Fruit fly (Drosophila melanogaster) whole organism, embryonic: ENCODE data around the gene CG13978.

Experiments used
- C15 ChIP-seq: fragments of 200-800 bp; sonication (Bioruptor generic); IDR thresholded peaks from 3 replicates; pipeline ENCODE4 v1.3.6; 2022; ENCODE audit warnings: missing biosample characterization, missing genetic modification characterization
- CG11093 ChIP-seq: fragments of 200-800 bp; sonication (Bioruptor generic); IDR thresholded peaks from 3 replicates; pipeline ENCODE4 v1.3.6; 2022; ENCODE audit warnings: missing biosample characterization, missing genetic modification characterization
- CG11456 ChIP-seq: fragments of 200-800 bp; sonication (Bioruptor generic); IDR thresholded peaks from 3 replicates; pipeline ENCODE4 v1.3.6; 2022; ENCODE audit warnings: missing biosample characterization, missing genetic modification characterization
- CG12155 ChIP-seq: fragments of 200-800 bp; sonication (Bioruptor generic); optimal IDR thresholded peaks from 3 replicates; lab custom pipeline; 2016; ENCODE audit warnings: missing biosample characterization, missing genetic modification characterization
- CG13123 ChIP-seq: fragments of 200-800 bp; sonication (Bioruptor generic); optimal IDR thresholded peaks from 2 replicates; lab custom pipeline; 2016; ENCODE audit warnings: missing biosample characterization, missing genetic modification characterization
- CG13296 ChIP-seq: fragments of 200-800 bp; sonication (Bioruptor generic); optimal IDR thresholded peaks from 3 replicates; lab custom pipeline; 2018; ENCODE audit warnings: missing biosample characterization, mild to moderate bottlenecking, missing genetic modification characterization
- CG15073 ChIP-seq: fragments of 200-800 bp; sonication (Bioruptor generic); optimal IDR thresholded peaks from 2 replicates; lab custom pipeline; 2016; ENCODE audit warnings: missing biosample characterization, missing genetic modification characterization
- CG1529 ChIP-seq: fragments of 200-800 bp; sonication (Bioruptor generic); optimal IDR thresholded peaks from 3 replicates; lab custom pipeline; 2018; ENCODE audit warnings: missing biosample characterization, missing genetic modification characterization
- CG15514 ChIP-seq: fragments of 200-800 bp; sonication (Bioruptor generic); optimal IDR thresholded peaks from 3 replicates; lab custom pipeline; 2017; ENCODE audit warnings: missing biosample characterization, missing genetic modification characterization, mild to moderate bottlenecking, moderate library complexity, missing genetic modification reagents
- CG1647 ChIP-seq: fragments of 200-800 bp; sonication (Bioruptor generic); optimal IDR thresholded peaks from 3 replicates; lab custom pipeline; 2016; ENCODE audit warnings: missing biosample characterization, missing genetic modification characterization
- CG17568 ChIP-seq: fragments of 200-800 bp; sonication (Bioruptor generic); optimal IDR thresholded peaks from 2 replicates; lab custom pipeline; 2018; ENCODE audit warnings: missing biosample characterization, mild to moderate bottlenecking, missing genetic modification characterization, moderate library complexity
- CG17912 ChIP-seq: fragments of 200-800 bp; sonication (Bioruptor generic); optimal IDR thresholded peaks from 2 replicates; lab custom pipeline; 2018; ENCODE audit warnings: missing biosample characterization, mild to moderate bottlenecking, missing genetic modification characterization
- CG18262 ChIP-seq: fragments of 200-800 bp; optimal IDR thresholded peaks from 3 replicates; lab custom pipeline; 2019; ENCODE audit warnings: missing biosample characterization, mild to moderate bottlenecking, missing genetic modification characterization, moderate library complexity
- CG2120 ChIP-seq: fragments of 200-800 bp; sonication (Bioruptor generic); optimal IDR thresholded peaks from 3 replicates; lab custom pipeline; 2016; ENCODE audit warnings: missing biosample characterization, missing genetic modification characterization
- CG2129 ChIP-seq: fragments of 200-800 bp; sonication (Bioruptor generic); IDR thresholded peaks from 2 replicates; pipeline ENCODE4 v1.3.6; 2022; ENCODE audit warnings: missing biosample characterization, missing genetic modification characterization; ENCODE audit not compliant: partially characterized antibody
- CG2712 ChIP-seq: fragments of 200-800 bp; optimal IDR thresholded peaks from 3 replicates; lab custom pipeline; 2019; ENCODE audit warnings: missing biosample characterization, mild to moderate bottlenecking, missing genetic modification characterization, moderate library complexity
- CG2889 ChIP-seq: fragments of 200-800 bp; sonication (Bioruptor generic); IDR thresholded peaks from 3 replicates; pipeline ENCODE4 v1.3.6; 2022; ENCODE audit warnings: missing biosample characterization, missing genetic modification characterization
- CG31224 ChIP-seq: fragments of 200-800 bp; sonication (Bioruptor generic); IDR thresholded peaks from 2 replicates; pipeline ENCODE4 v1.3.6; 2022; ENCODE audit warnings: missing biosample characterization, missing genetic modification characterization
- CG32767 ChIP-seq: fragments of 200-800 bp; sonication (Bioruptor generic); IDR thresholded peaks from 2 replicates; pipeline ENCODE4 v1.3.6; 2022; ENCODE audit warnings: missing biosample characterization, missing genetic modification characterization
- CG3726 ChIP-seq: fragments of 200-800 bp; sonication (Bioruptor generic); IDR thresholded peaks from 3 replicates; pipeline ENCODE4, ENCODE4 v1.3.6; 2022; ENCODE audit warnings: missing biosample characterization, missing genetic modification characterization
- CG7357 ChIP-seq: fragments of 200-800 bp; sonication (Bioruptor generic); IDR thresholded peaks from 3 replicates; pipeline ENCODE4 v1.3.6; 2022; ENCODE audit warnings: missing biosample characterization, missing genetic modification characterization
- CG7745 ChIP-seq: fragments of 200-800 bp; sonication (Bioruptor generic); optimal IDR thresholded peaks from 2 replicates; lab custom pipeline; 2018; ENCODE audit warnings: missing biosample characterization, mild to moderate bottlenecking, missing genetic modification characterization, moderate library complexity
- CG8478 ChIP-seq: fragments of >200 bp; optimal IDR thresholded peaks from 2 replicates; lab custom pipeline; 2018
- CG8944 ChIP-seq: fragments of 200-800 bp; sonication (Bioruptor generic); optimal IDR thresholded peaks from 3 replicates; lab custom pipeline; 2016; ENCODE audit warnings: missing biosample characterization, missing genetic modification characterization
- Chrac-16 ChIP-seq: fragments of 200-800 bp; sonication (Bioruptor generic); optimal IDR thresholded peaks from 3 replicates; lab custom pipeline; 2016; ENCODE audit warnings: missing biosample characterization, missing genetic modification characterization
- E2f1 ChIP-seq: fragments of 200-800 bp; sonication (Bioruptor generic); IDR thresholded peaks from 2 replicates; pipeline ENCODE4 v1.3.6; 2022; ENCODE audit warnings: missing biosample characterization, missing genetic modification characterization
- ERR ChIP-seq: fragments of 200-800 bp; sonication (Bioruptor generic); optimal IDR thresholded peaks from 2 replicates; lab custom pipeline; 2016; ENCODE audit warnings: missing biosample characterization, missing genetic modification characterization
- Elba2 ChIP-seq: fragments of 200-800 bp; sonication (Bioruptor generic); optimal IDR thresholded peaks from 3 replicates; lab custom pipeline; 2016; ENCODE audit warnings: missing biosample characterization, missing genetic modification characterization
- GATAe ChIP-seq: fragments of 200-800 bp; sonication (Bioruptor generic); conservative IDR thresholded peaks from 2 replicates; pipeline ENCODE4 v1.3.6; 2022; ENCODE audit warnings: missing biosample characterization, missing genetic modification characterization
- Gug ChIP-seq: fragments of 200-800 bp; sonication (Bioruptor generic); IDR thresholded peaks from 4 replicates; pipeline ENCODE4 v1.3.6; 2022; ENCODE audit warnings: missing biosample characterization, missing genetic modification characterization
- Hand ChIP-seq: fragments of 200-800 bp; sonication (Bioruptor generic); optimal IDR thresholded peaks from 2 replicates; lab custom pipeline; 2017; ENCODE audit warnings: mild to moderate bottlenecking, missing biosample characterization, missing genetic modification reagents, missing genetic modification characterization
- Hr39 ChIP-seq: fragments of >200 bp; optimal IDR thresholded peaks from 2 replicates; lab custom pipeline; 2017
- Hr78 ChIP-seq, 2 experiments: fragments of 200-800 bp in 1 of 2; fragments of >200 bp in 1 of 2; sonication (Bioruptor generic) in 1 of 2; optimal IDR thresholded peaks; 2 replicates each; lab custom pipeline; 2017 to 2019; ENCODE audit warnings: missing biosample characterization in 2 of 2, missing genetic modification characterization in 2 of 2, mild to moderate bottlenecking in 1 of 2, moderate library complexity in 1 of 2
- Kr ChIP-seq: fragments of 200-800 bp; sonication (Bioruptor generic); optimal IDR thresholded peaks from 2 replicates; lab custom pipeline; 2017; ENCODE audit warnings: missing biosample characterization, mild to moderate bottlenecking, missing genetic modification characterization
- MBD-R2 ChIP-seq: fragments of 200-800 bp; sonication (Bioruptor generic); IDR thresholded peaks from 2 replicates; pipeline ENCODE4 v1.3.6; 2022; ENCODE audit warnings: missing biosample characterization, missing genetic modification characterization
- Mes4 ChIP-seq: fragments of 200-800 bp; sonication (Bioruptor generic); optimal IDR thresholded peaks from 2 replicates; lab custom pipeline; 2016; ENCODE audit warnings: missing biosample characterization, missing genetic modification characterization
- Myb ChIP-seq: fragments of 200-800 bp; sonication (Bioruptor generic); optimal IDR thresholded peaks from 2 replicates; lab custom pipeline; 2016; ENCODE audit warnings: missing biosample characterization, missing genetic modification characterization
- NK7.1 ChIP-seq: fragments of 200-800 bp; sonication (Bioruptor generic); optimal IDR thresholded peaks from 3 replicates; lab custom pipeline; 2016; ENCODE audit warnings: missing biosample characterization, missing genetic modification characterization
- Opbp ChIP-seq: fragments of 200-800 bp; sonication (Bioruptor generic); IDR thresholded peaks from 3 replicates; pipeline ENCODE4 v1.3.6; 2022; ENCODE audit warnings: missing biosample characterization, missing genetic modification characterization; ENCODE audit not compliant: partially characterized antibody
- Ravus ChIP-seq: fragments of 200-800 bp; sonication (Bioruptor generic); IDR thresholded peaks from 2 replicates; pipeline ENCODE4 v1.3.6; 2022; ENCODE audit warnings: missing biosample characterization, missing genetic modification characterization
- Sin3A ChIP-seq: fragments of >200 bp; optimal IDR thresholded peaks from 2 replicates; lab custom pipeline; 2018
- Vsx1 ChIP-seq: fragments of 200-800 bp; sonication (Bioruptor generic); optimal IDR thresholded peaks from 2 replicates; lab custom pipeline; 2017; ENCODE audit warnings: missing biosample characterization, mild to moderate bottlenecking, missing genetic modification characterization, missing genetic modification reagents
- chm ChIP-seq: fragments of 200-800 bp; sonication (Bioruptor generic); IDR thresholded peaks from 2 replicates; pipeline ENCODE4 v1.3.6; 2022; ENCODE audit warnings: missing biosample characterization, missing genetic modification characterization
- chn ChIP-seq: fragments of 200-800 bp; sonication (Bioruptor generic); optimal IDR thresholded peaks from 2 replicates; lab custom pipeline; 2016; ENCODE audit warnings: missing biosample characterization, missing genetic modification characterization
- croc ChIP-seq: fragments of 200-800 bp; sonication (Bioruptor generic); conservative IDR thresholded peaks from 3 replicates; pipeline ENCODE4 v1.3.6; 2022; ENCODE audit warnings: missing biosample characterization, missing genetic modification characterization
- ems ChIP-seq: fragments of 200-800 bp; sonication (Bioruptor generic); optimal IDR thresholded peaks from 3 replicates; lab custom pipeline; 2016; ENCODE audit warnings: missing biosample characterization, missing genetic modification characterization
- fd102C ChIP-seq: fragments of 200-800 bp; sonication (Bioruptor generic); optimal IDR thresholded peaks from 2 replicates; lab custom pipeline; 2018; ENCODE audit warnings: missing biosample characterization, mild to moderate bottlenecking, missing genetic modification characterization, moderate library complexity
- fru ChIP-seq: fragments of >200 bp; optimal IDR thresholded peaks from 2 replicates; lab custom pipeline; 2017
- hb ChIP-seq: fragments of 200-800 bp; sonication (Bioruptor generic); IDR thresholded peaks from 3 replicates; pipeline ENCODE4 v1.3.6; 2022; ENCODE audit warnings: missing biosample characterization, missing genetic modification characterization; ENCODE audit not compliant: partially characterized antibody
- mld ChIP-seq: fragments of 200-800 bp; sonication (Bioruptor generic); IDR thresholded peaks from 3 replicates; pipeline ENCODE4 v1.3.6; 2022; ENCODE audit warnings: missing biosample characterization, missing genetic modification characterization; ENCODE audit not compliant: partially characterized antibody
- schlank ChIP-seq: fragments of 200-800 bp; sonication (Bioruptor generic); optimal IDR thresholded peaks from 2 replicates; lab custom pipeline; 2018; ENCODE audit warnings: missing biosample characterization, mild to moderate bottlenecking, missing genetic modification characterization
- slou ChIP-seq: fragments of 200-800 bp; sonication (Bioruptor generic); optimal IDR thresholded peaks from 3 replicates; lab custom pipeline; 2016; ENCODE audit warnings: missing biosample characterization, missing genetic modification characterization
- zen2 ChIP-seq: fragments of 200-800 bp; sonication (Bioruptor generic); IDR thresholded peaks from 3 replicates; pipeline ENCODE4 v1.3.6; 2022; ENCODE audit warnings: missing biosample characterization, missing genetic modification characterization; ENCODE audit not compliant: partially characterized antibody

The CG13978 gene

DNA sequence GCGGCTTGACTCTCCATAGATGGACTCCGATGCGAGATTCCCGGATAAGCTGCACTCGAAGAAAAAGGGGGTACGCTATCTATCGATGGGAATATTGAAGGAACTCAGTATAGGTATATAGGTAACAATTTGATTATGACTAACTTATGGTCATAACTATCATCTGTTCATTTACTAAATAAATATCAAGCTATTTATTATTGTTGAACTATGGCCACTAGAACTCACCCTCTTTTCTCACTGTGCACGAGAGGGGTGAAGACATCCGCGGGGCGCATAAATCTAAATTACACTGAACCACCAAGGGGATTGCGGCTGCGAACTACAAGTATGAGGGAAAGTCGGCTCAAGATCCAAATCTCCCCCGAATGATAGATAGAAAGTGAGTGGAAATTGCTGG, 23.4 kb upstream of the CG13978 start, which contains the start of gene CG44290 (continued):
- TF ChIP-seq Gug (GFP tag; lab: Robert Waterston, UW) (0 out of 4 replicates have a peak, but pooled peaks have one; percentile 4), CG15073 (GFP tag; lab: Kevin White, UChicago) (no peak), Elba2 (GFP tag; lab: Kevin White, UChicago) (no peak), C15 (GFP tag; lab: Robert Waterston, UW) (no peak), fru (lab: Kevin White, UChicago) (no peak), CG12155 (GFP tag; lab: Kevin White, UChicago) (no peak), Hr78 (GFP tag; optimal IDR thresholded peaks at IDR 0.05; lab: Kevin White, UChicago) (no peak), chm (peak; percentile 62; the same call in 1 of the 2 replicates), CG3726 (GFP tag; lab: Robert Waterston, UW) (no peak), CG2129 (GFP tag; lab: Robert Waterston, UW) (no peak), CG13123 (GFP tag; lab: Kevin White, UChicago) (no peak), Hand (GFP tag; lab: Kevin White, UChicago) (no peak), CG13296 (GFP tag; lab: Kevin White, UChicago) (no peak), Myb (no peak), Hr39 (lab: Kevin White, UChicago) (no peak), CG1529 (GFP tag; lab: Kevin White, UChicago) (peak; percentile 25), ems (GFP tag; lab: Kevin White, UChicago) (no peak), CG2120 (GFP tag; lab: Kevin White, UChicago) (no peak), ERR (GFP tag; lab: Kevin White, UChicago) (no peak), CG17568 (GFP tag; lab: Kevin White, UChicago) (no peak), NK7.1 (GFP tag; lab: Kevin White, UChicago) (no peak), Opbp (GFP tag; lab: Robert Waterston, UW) (no peak), E2f1 (GFP tag; lab: Robert Waterston, UW) (0 out of 2 replicates have a peak, but pooled peaks have one; percentile 12), CG11456 (GFP tag; lab: Robert Waterston, UW) (no peak), CG2889 (no peak), schlank (tag; lab: Kevin White, UChicago) (no peak), zen2 (GFP tag; lab: Robert Waterston, UW) (no peak), chn (GFP tag; lab: Kevin White, UChicago) (peak; percentile 9), Chrac-16 (peak; percentile 40), Sin3A (lab: Kevin White, UChicago) (no peak), CG17912 (GFP tag; lab: Kevin White, UChicago) (no peak), slou (GFP tag; lab: Kevin White, UChicago) (no peak), CG15514 (no peak), mld (GFP tag; lab: Robert Waterston, UW) (no peak), CG1647 (GFP tag; lab: Kevin White, UChicago) (no peak), hb (GFP tag; lab: Robert Waterston, UW) (no peak), fd102C (no peak), CG31224 (GFP tag; lab: Robert Waterston, UW) (no peak), CG7357 (GFP tag; lab: Robert Waterston, UW) (0 out of 3 replicates have a peak, but pooled peaks have one; percentile 12), CG8478 (lab: Kevin White, UChicago) (no peak), CG32767 (no peak), croc (GFP tag; lab: Robert Waterston, UW) (peak; percentile 68), GATAe (GFP tag; lab: Robert Waterston, UW) (no peak), CG2712 (peak; percentile 87), Vsx1 (GFP tag; lab: Kevin White, UChicago) (no peak), CG8944 (GFP tag; lab: Kevin White, UChicago) (no peak), Kr (GFP tag; lab: Kevin White, UChicago) (no peak), Ravus (GFP tag; lab: Robert Waterston, UW) (no peak), CG11093 (GFP tag; lab: Robert Waterston, UW) (0 out of 3 replicates have a peak, but pooled peaks have one; percentile 55), CG18262 (tag; lab: Kevin White, UChicago) (peak; percentile 79), Mes4 (GFP tag; lab: Kevin White, UChicago) (no peak), MBD-R2 (GFP tag; lab: Robert Waterston, UW) (no peak), CG7745 (tag; lab: Kevin White, UChicago) (no peak)
